Worm (Caenorhabditis elegans): Measurements from ENCODE around the gene M02A10.1.

- no peak for TF ChIP-seq dao-5 (tag; optimal IDR thresholded peaks at IDR 0.05)
- TF ChIP-seq him-1 (tag; optimal IDR thresholded peaks at IDR 0.05): no peak
- TF ChIP-seq W03F9.2 (tag; optimal IDR thresholded peaks at IDR 0.05): no peak
Observed at ce11 chrX:725868-726267, 19.3 kb downstream of the M02A10.1 start, which contains the start of gene sli-1.

Data from whole organism, L4/young adult.